Fruit fly (Drosophila melanogaster) whole organism, adult: ENCODE data around the gene FarO.

Experiments used
- CG11617 ChIP-seq: fragments of 200-800 bp; sonication (Bioruptor generic); optimal IDR thresholded peaks from 2 replicates; lab custom pipeline; 2017; ENCODE audit warnings: mild to moderate bottlenecking, missing biosample characterization, missing genetic modification reagents, missing genetic modification characterization
- CG12768 ChIP-seq: fragments of 200-800 bp; sonication (Bioruptor generic); optimal IDR thresholded peaks from 2 replicates; lab custom pipeline; 2017; ENCODE audit warnings: missing biosample characterization, missing genetic modification characterization, mild to moderate bottlenecking, moderate library complexity, missing genetic modification reagents
- CG14711 ChIP-seq: fragments of 200-800 bp; sonication (Bioruptor generic); optimal IDR thresholded peaks from 2 replicates; lab custom pipeline; 2018; ENCODE audit warnings: missing biosample characterization, mild to moderate bottlenecking, missing genetic modification characterization, moderate library complexity
- CG1620 ChIP-seq: fragments of 200-800 bp; sonication (Bioruptor generic); optimal IDR thresholded peaks from 2 replicates; lab custom pipeline; 2016; ENCODE audit warnings: missing biosample characterization, missing genetic modification characterization
- CG33017 ChIP-seq: fragments of 200-800 bp; sonication (Bioruptor generic); optimal IDR thresholded peaks from 2 replicates; lab custom pipeline; 2018; ENCODE audit warnings: missing biosample characterization, mild to moderate bottlenecking, missing genetic modification characterization, moderate library complexity
- CG5204 ChIP-seq: fragments of 200-800 bp; sonication (Bioruptor generic); optimal IDR thresholded peaks from 2 replicates; lab custom pipeline; 2016; ENCODE audit warnings: missing biosample characterization, missing genetic modification characterization
- CG7045 ChIP-seq: fragments of 200-800 bp; sonication (Bioruptor generic); optimal IDR thresholded peaks from 2 replicates; lab custom pipeline; 2017; ENCODE audit warnings: missing biosample characterization, mild to moderate bottlenecking, missing genetic modification characterization
- CG7101 ChIP-seq: fragments of 200-800 bp; sonication (Bioruptor generic); optimal IDR thresholded peaks from 2 replicates; lab custom pipeline; 2018; ENCODE audit warnings: missing biosample characterization, mild to moderate bottlenecking, missing genetic modification characterization, moderate library complexity
- Clk ChIP-seq: fragments of 200-800 bp; sonication (Bioruptor generic); optimal IDR thresholded peaks from 2 replicates; lab custom pipeline; 2017; ENCODE audit warnings: missing biosample characterization, missing genetic modification characterization
- Crg-1 ChIP-seq: fragments of 200-800 bp; sonication (Bioruptor generic); optimal IDR thresholded peaks from 2 replicates; lab custom pipeline; 2016; ENCODE audit warnings: missing biosample characterization, missing genetic modification characterization
- Hr96 ChIP-seq: fragments of 200-800 bp; sonication (Bioruptor generic); optimal IDR thresholded peaks from 2 replicates; lab custom pipeline; 2016; ENCODE audit warnings: missing biosample characterization, missing genetic modification characterization
- Mnt ChIP-seq: fragments of 200-800 bp; sonication (Bioruptor generic); optimal IDR thresholded peaks from 2 replicates; lab custom pipeline; 2016; ENCODE audit warnings: missing biosample characterization, mild to moderate bottlenecking, missing genetic modification characterization
- bab1 ChIP-seq: fragments of 200-800 bp; sonication (Bioruptor generic); optimal IDR thresholded peaks from 3 replicates; lab custom pipeline; 2019; ENCODE audit warnings: missing biosample characterization, mild to moderate bottlenecking, missing genetic modification characterization, moderate library complexity
- cic ChIP-seq: fragments of 200-800 bp; sonication (Bioruptor generic); optimal IDR thresholded peaks from 2 replicates; lab custom pipeline; 2017; ENCODE audit warnings: missing biosample characterization, mild to moderate bottlenecking, missing genetic modification characterization, moderate library complexity
- cnc ChIP-seq, 2 experiments: fragments of >200 bp; optimal IDR thresholded peaks; 2 replicates each; lab custom pipeline; 2017
- kay ChIP-seq: fragments of 200-800 bp; sonication (Bioruptor generic); peaks from one replicate; lab custom pipeline; 2016; ENCODE audit warnings: missing biosample characterization, missing genetic modification characterization, borderline replicate concordance
- ovo ChIP-seq: fragments of 200-800 bp; sonication (Bioruptor generic); optimal IDR thresholded peaks from 2 replicates; lab custom pipeline; 2016; ENCODE audit warnings: missing biosample characterization, missing genetic modification characterization
- pad ChIP-seq: fragments of 200-800 bp; sonication (Bioruptor generic); optimal IDR thresholded peaks from 3 replicates; lab custom pipeline; 2017; ENCODE audit warnings: missing biosample characterization, missing genetic modification characterization, mild to moderate bottlenecking, moderate library complexity, missing genetic modification reagents
- tj ChIP-seq: fragments of 200-800 bp; sonication (Bioruptor generic); optimal IDR thresholded peaks from 3 replicates; lab custom pipeline; 2017; ENCODE audit warnings: missing biosample characterization, mild to moderate bottlenecking, missing genetic modification characterization, moderate library complexity
- toe ChIP-seq: fragments of 200-800 bp; sonication (Bioruptor generic); optimal IDR thresholded peaks from 2 replicates; lab custom pipeline; 2016; ENCODE audit warnings: missing biosample characterization, missing genetic modification characterization

FarO gene

DNA sequence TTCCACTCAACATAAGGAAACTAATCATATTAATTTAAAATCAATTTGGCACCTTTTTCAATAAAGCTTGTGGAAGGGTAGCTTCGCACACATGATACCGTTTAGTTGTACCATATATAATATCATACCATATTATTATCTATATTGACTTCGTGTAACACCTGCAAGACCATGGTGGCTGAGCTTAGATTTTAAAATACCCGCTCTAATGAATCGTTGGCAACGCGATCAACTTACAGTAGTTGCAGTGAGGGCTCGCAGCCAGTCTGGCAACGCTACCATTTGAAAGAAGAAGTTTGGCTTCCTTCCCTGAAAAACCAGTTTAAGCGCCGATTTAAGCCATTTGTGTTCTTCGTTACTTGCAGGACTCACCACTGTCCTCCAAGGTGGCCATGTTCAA is 33.2 kb downstream of the FarO start:
- no peak for TF ChIP-seq bab1
- no peak for TF ChIP-seq CG5204 (GFP tag; lab: Kevin White, UChicago)
- TF ChIP-seq tj (GFP tag; lab: Kevin White, UChicago): no peak
- no peak for TF ChIP-seq toe (GFP tag; lab: Kevin White, UChicago)
- TF ChIP-seq Clk (GFP tag; lab: Kevin White, UChicago): no peak
- no peak for TF ChIP-seq CG7101 (tag; lab: Kevin White, UChicago)
- no peak for TF ChIP-seq cnc (optimal IDR thresholded peaks at IDR 0.05; lab: Kevin White, UChicago)
- no peak for TF ChIP-seq cic (GFP tag; lab: Kevin White, UChicago)
- TF ChIP-seq CG11617 (GFP tag; lab: Kevin White, UChicago): no peak
- no peak for TF ChIP-seq CG14711

dm6 chrX:2168485-2169199 is 35.0 kb downstream of the FarO start:
- TF ChIP-seq CG7045 (GFP tag; lab: Kevin White, UChicago) (no peak), CG11617 (GFP tag; lab: Kevin White, UChicago) (peak; percentile 15), tj (GFP tag; lab: Kevin White, UChicago) (no peak)

DNA sequence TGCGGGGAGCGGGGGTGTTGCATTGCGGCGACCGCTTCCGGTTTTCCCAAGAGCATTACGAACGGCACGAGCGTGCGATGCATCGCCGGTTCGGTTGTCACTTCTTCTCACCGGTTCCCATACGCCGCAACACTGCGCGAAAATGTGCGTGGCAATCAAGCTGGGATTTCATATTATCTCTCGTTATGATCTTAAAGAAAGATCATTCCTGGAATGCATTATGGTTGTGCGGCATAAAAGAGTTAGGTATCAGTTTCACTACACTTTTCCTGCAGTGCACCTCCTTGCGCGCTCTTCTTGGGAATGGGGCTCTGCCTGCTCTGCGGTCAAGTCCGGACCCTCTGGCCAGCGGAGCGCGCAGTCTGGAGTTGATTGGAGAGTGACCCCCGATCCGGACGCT is 37.5 kb downstream of the FarO start:
- TF ChIP-seq kay (GFP tag; lab: Kevin White, UChicago): no peak
- no peak for TF ChIP-seq pad
- TF ChIP-seq CG14711: no peak
- TF ChIP-seq tj (GFP tag; lab: Kevin White, UChicago): no peak
- no peak for TF ChIP-seq CG5204 (GFP tag; lab: Kevin White, UChicago)
- TF ChIP-seq bab1: no peak
- TF ChIP-seq Hr96 (GFP tag; lab: Kevin White, UChicago): no peak
- TF ChIP-seq CG12768: no peak
- no peak for TF ChIP-seq CG11617 (GFP tag; lab: Kevin White, UChicago)

- no peak for TF ChIP-seq CG7101 (tag; lab: Kevin White, UChicago)
- TF ChIP-seq cnc (optimal IDR thresholded peaks at IDR 0.05; lab: Kevin White, UChicago): no peak
- TF ChIP-seq Mnt (GFP tag; lab: Kevin White, UChicago): no peak
- TF ChIP-seq CG11617 (GFP tag; lab: Kevin White, UChicago): no peak
- TF ChIP-seq Clk (GFP tag; lab: Kevin White, UChicago): no peak
- no peak for TF ChIP-seq CG14711
- TF ChIP-seq CG33017 (tag; lab: Kevin White, UChicago): no peak
- TF ChIP-seq pad: no peak
- TF ChIP-seq CG5204 (GFP tag; lab: Kevin White, UChicago): no peak
- TF ChIP-seq tj (GFP tag; lab: Kevin White, UChicago): no peak
- TF ChIP-seq CG1620: no peak
- TF ChIP-seq bab1: no peak
- no peak for TF ChIP-seq Hr96 (GFP tag; lab: Kevin White, UChicago)
Measured at dm6 chrX:2165394-2165793, 38.3 kb downstream of the FarO start.

DNA sequence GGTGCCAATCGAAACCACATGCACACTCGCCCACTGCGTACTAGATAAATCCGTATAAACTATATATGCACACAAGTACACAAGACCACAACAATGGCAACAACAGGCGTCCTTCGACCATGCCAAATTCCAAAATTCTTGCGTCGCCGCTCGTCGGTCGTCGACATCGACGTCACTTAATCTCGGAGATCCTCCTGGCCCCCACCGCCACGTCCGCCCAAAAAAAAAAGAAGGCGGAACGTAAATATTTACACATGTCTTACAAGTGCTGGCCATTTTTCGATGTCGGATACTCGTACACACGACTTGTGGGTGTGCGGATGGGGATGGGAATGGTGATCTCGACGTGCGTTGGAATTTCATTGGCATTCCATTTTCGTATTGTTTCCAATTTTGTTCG is 40.3 kb downstream of the FarO start:
- TF ChIP-seq Hr96 (GFP tag; lab: Kevin White, UChicago) (no peak), bab1 (no peak), CG1620 (no peak), pad (no peak), CG5204 (GFP tag; lab: Kevin White, UChicago) (no peak), CG7045 (GFP tag; lab: Kevin White, UChicago) (no peak), toe (GFP tag; lab: Kevin White, UChicago) (no peak), ovo (GFP tag; lab: Kevin White, UChicago) (no peak), kay (GFP tag; lab: Kevin White, UChicago) (no peak), CG7101 (tag; lab: Kevin White, UChicago) (no peak), tj (GFP tag; lab: Kevin White, UChicago) (no peak), CG33017 (tag; lab: Kevin White, UChicago) (no peak), CG11617 (GFP tag; lab: Kevin White, UChicago) (no peak)

dm6 chrX:2162130-2162907 is 41.3 kb downstream of the FarO start, which contains the start of the genes Cyp4d1 and CG3630:
Gene Cyp4d1 (minus strand): TSS chrX:2162180.
Gene CG3630 (plus strand): TSS chrX:2162196.
- no peak for TF ChIP-seq cnc (optimal IDR thresholded peaks at IDR 0.05; lab: Kevin White, UChicago)
- no peak for TF ChIP-seq CG7045 (GFP tag; lab: Kevin White, UChicago)
- TF ChIP-seq CG5204 (GFP tag; lab: Kevin White, UChicago): no peak
- no peak for TF ChIP-seq CG14711
- no peak for TF ChIP-seq CG33017 (tag; lab: Kevin White, UChicago)
- TF ChIP-seq Hr96 (GFP tag; lab: Kevin White, UChicago): no peak
- TF ChIP-seq bab1: no peak
- TF ChIP-seq CG7101 (tag; lab: Kevin White, UChicago): no peak
- TF ChIP-seq kay (GFP tag; lab: Kevin White, UChicago): no peak
- TF ChIP-seq Mnt (GFP tag; lab: Kevin White, UChicago): no peak
- TF ChIP-seq CG12768: no peak
- no peak for TF ChIP-seq CG1620
- TF ChIP-seq cic (GFP tag; lab: Kevin White, UChicago): no peak
- TF ChIP-seq Clk (GFP tag; lab: Kevin White, UChicago): no peak
- no peak for TF ChIP-seq toe (GFP tag; lab: Kevin White, UChicago)
- no peak for TF ChIP-seq CG11617 (GFP tag; lab: Kevin White, UChicago)
- TF ChIP-seq ovo (GFP tag; lab: Kevin White, UChicago): no peak
- no peak for TF ChIP-seq Crg-1 (GFP tag; lab: Kevin White, UChicago)
- TF ChIP-seq pad: no peak
- no peak for TF ChIP-seq tj (GFP tag; lab: Kevin White, UChicago)
